Worm (Caenorhabditis elegans) whole organism, mixed stage, embryonic: Measurements from ENCODE around the gene T08D10.4.

Experiments
- ceh-39 ChIP-seq: fragments of 150-350 bp; optimal IDR thresholded peaks from 2 replicates; lab custom pipeline; 2014; ENCODE audit warnings: missing biosample characterization, missing genetic modification characterization
- lin-32 ChIP-seq: fragments of 200-800 bp; sonication (Bioruptor generic); optimal IDR thresholded peaks from 2 replicates; lab custom pipeline; 2018; ENCODE audit warnings: mild to moderate bottlenecking, missing genetic modification characterization, missing compliant biosample characterization
- lsy-2 ChIP-seq: fragments of 150-350 bp; optimal IDR thresholded peaks from 2 replicates; lab custom pipeline; 2014; ENCODE audit warnings: missing biosample characterization, missing genetic modification characterization
- mep-1 ChIP-seq: fragments of 150-350 bp; optimal IDR thresholded peaks from 2 replicates; lab custom pipeline; 2017; ENCODE audit warnings: missing biosample characterization, missing genetic modification reagents, missing genetic modification characterization, inconsistent platforms
- nhr-12 ChIP-seq: fragments of 150-350 bp; optimal IDR thresholded peaks from 2 replicates; lab custom pipeline; 2014; ENCODE audit warnings: missing biosample characterization, missing genetic modification characterization
- zip-8 ChIP-seq: fragments of 150-350 bp; optimal IDR thresholded peaks from 2 replicates; lab custom pipeline; 2014; ENCODE audit warnings: missing biosample characterization, missing genetic modification characterization

The T08D10.4 gene

ce11 chrX:11902661-11903060 is 50.5 kb downstream of the T08D10.4 start, which contains the start of gene Y62H9A.10:
Gene Y62H9A.10 (minus strand): TSS chrX:11902761.
- TF ChIP-seq lin-32 (GFP tag; lab: Kevin White, UChicago) = no peak
- no peak for TF ChIP-seq lsy-2
- no peak for TF ChIP-seq nhr-12 (tag; lab: Kevin White, UChicago)
- no peak for TF ChIP-seq mep-1 (tag; lab: Kevin White, UChicago)
- no peak for TF ChIP-seq zip-8 (tag; lab: Kevin White, UChicago)
- TF ChIP-seq ceh-39 (tag; lab: Kevin White, UChicago) = no peak
